Worm (Caenorhabditis elegans): ENCODE measurements around the gene rab-7.
A peak's percentile ranks its signal among the peaks of the same experiment; 100 is the strongest.

rab-7 gene

ce11 chrII:11980110-11980509 lies 13.4 kb upstream of the rab-7 start:
- peak; percentile 95 for TF ChIP-seq ZK546.5 (tag; optimal IDR thresholded peaks at IDR 0.05)
- peak; percentile 67 for TF ChIP-seq nhr-77 (tag; optimal IDR thresholded peaks at IDR 0.05)
- no peak for TF ChIP-seq unc-39 (tag; optimal IDR thresholded peaks at IDR 0.05)
- no peak for TF ChIP-seq zag-1 (tag; optimal IDR thresholded peaks at IDR 0.05)
- TF ChIP-seq ceh-28 (tag; optimal IDR thresholded peaks at IDR 0.05), result peak; percentile 86
- peak; percentile 90 for TF ChIP-seq nhr-43 (tag; optimal IDR thresholded peaks at IDR 0.05; ENCODE audit: poor library complexity, severe bottlenecking)
- no peak for TF ChIP-seq ceh-16 (tag; optimal IDR thresholded peaks at IDR 0.05)
- TF ChIP-seq nhr-23 (tag; optimal IDR thresholded peaks at IDR 0.05), result peak; percentile 98
- peak; percentile 39 for TF ChIP-seq skn-1 (tag; optimal IDR thresholded peaks at IDR 0.05)
- TF ChIP-seq pha-4 (tag; optimal IDR thresholded peaks at IDR 0.05), result peak; percentile 93
- no peak for TF ChIP-seq elt-3 (tag; optimal IDR thresholded peaks at IDR 0.05)
- TF ChIP-seq egl-5 (tag; optimal IDR thresholded peaks at IDR 0.05), result peak; percentile 61
- TF ChIP-seq R02D3.7 (tag; optimal IDR thresholded peaks at IDR 0.05), result peak; percentile 85
- no peak for TF ChIP-seq nhr-28 (tag; optimal IDR thresholded peaks at IDR 0.05)
- TF ChIP-seq tbx-2 (tag; optimal IDR thresholded peaks at IDR 0.05), result peak; percentile 71
- peak; percentile 73 for TF ChIP-seq elt-2 (tag; optimal IDR thresholded peaks at IDR 0.05)
- TF ChIP-seq eor-1 (tag; optimal IDR thresholded peaks at IDR 0.05), result no peak
- TF ChIP-seq fos-1 (tag; optimal IDR thresholded peaks at IDR 0.05), result peak; percentile 69
- TF ChIP-seq nhr-237 (tag; optimal IDR thresholded peaks at IDR 0.05), result no peak
- TF ChIP-seq egl-27 (tag; optimal IDR thresholded peaks at IDR 0.05), result peak; percentile 30
- TF ChIP-seq daf-12 (tag; optimal IDR thresholded peaks at IDR 0.05), result no peak
- no peak for TF ChIP-seq ceh-9 (tag; optimal IDR thresholded peaks at IDR 0.05)
- no peak for TF ChIP-seq lsy-12 (tag; optimal IDR thresholded peaks at IDR 0.05)
- TF ChIP-seq nhr-25 (tag; optimal IDR thresholded peaks at IDR 0.05), result peak; percentile 69
- TF ChIP-seq aly-2 (tag; optimal IDR thresholded peaks at IDR 0.05), result no peak
- no peak for TF ChIP-seq ztf-11 (tag; optimal IDR thresholded peaks at IDR 0.05)
- TF ChIP-seq lin-39 (tag; optimal IDR thresholded peaks at IDR 0.05), result peak; percentile 44
- TF ChIP-seq sea-2 (GFP tag; optimal IDR thresholded peaks at IDR 0.05), result no peak
- peak; percentile 43 for TF ChIP-seq mdl-1 (tag; optimal IDR thresholded peaks at IDR 0.05)
- TF ChIP-seq nhr-12 (tag; optimal IDR thresholded peaks at IDR 0.05), result no peak
- no peak for TF ChIP-seq elt-1 (tag; optimal IDR thresholded peaks at IDR 0.05)
- TF ChIP-seq fkh-2 (tag; optimal IDR thresholded peaks at IDR 0.05), result no peak
- TF ChIP-seq hmg-11 (tag; optimal IDR thresholded peaks at IDR 0.05), result no peak
- TF ChIP-seq lin-15B (tag; optimal IDR thresholded peaks at IDR 0.05), result peak; percentile 95
- TF ChIP-seq mml-1 (tag; optimal IDR thresholded peaks at IDR 0.05), result no peak
- TF ChIP-seq unc-62 (GFP tag; optimal IDR thresholded peaks at IDR 0.05), result no peak
- peak; percentile 60 for TF ChIP-seq ama-1 (optimal IDR thresholded peaks at IDR 0.05)
- TF ChIP-seq jun-1 (tag; optimal IDR thresholded peaks at IDR 0.05), result peak; percentile 74
- TF ChIP-seq snpc-4 (tag; optimal IDR thresholded peaks at IDR 0.05), result peak; percentile 57
- TF ChIP-seq ztf-4 (tag; optimal IDR thresholded peaks at IDR 0.05), result peak; percentile 79
- TF ChIP-seq ceh-82 (tag; optimal IDR thresholded peaks at IDR 0.05), result peak; percentile 69
- no peak for TF ChIP-seq nhr-76 (tag; optimal IDR thresholded peaks at IDR 0.05)
- no peak for TF ChIP-seq nhr-67 (tag; optimal IDR thresholded peaks at IDR 0.05)
- TF ChIP-seq nfya-1 (tag; optimal IDR thresholded peaks at IDR 0.05; ENCODE audit: insufficient read depth), result peak; percentile 83
- peak; percentile 86 for TF ChIP-seq fkh-10 (GFP tag; optimal IDR thresholded peaks at IDR 0.05)
- TF ChIP-seq nhr-11 (tag; optimal IDR thresholded peaks at IDR 0.05), result peak; percentile 77
- peak; percentile 76 for TF ChIP-seq pqm-1 (tag; optimal IDR thresholded peaks at IDR 0.05)
